Fruit fly (Drosophila melanogaster) Kc167 (cell line): Measurements from ENCODE around the gene Or63a.

Source experiments
- Myc ChIP-seq: fragments of >200 bp; optimal IDR thresholded peaks from 2 replicates; lab custom pipeline; 2017; ENCODE audit warnings: missing external identifiers
- Sin3A ChIP-seq: fragments of >200 bp; optimal IDR thresholded peaks from 2 replicates; lab custom pipeline; 2018; ENCODE audit warnings: missing external identifiers
- h ChIP-seq: fragments of >200 bp; optimal IDR thresholded peaks from 3 replicates; lab custom pipeline; 2018; ENCODE audit warnings: missing external identifiers
- insv ChIP-seq: fragments of >200 bp; optimal IDR thresholded peaks from 3 replicates; lab custom pipeline; 2018; ENCODE audit warnings: missing external identifiers
- psq ChIP-seq: fragments of >200 bp; optimal IDR thresholded peaks from 2 replicates; lab custom pipeline; 2017; ENCODE audit warnings: missing external identifiers
- ttk ChIP-seq: sonication (Bioruptor generic); optimal IDR thresholded peaks from 2 replicates; lab custom pipeline; 2017; ENCODE audit warnings: missing external identifiers

Gene Or63a

dm6 chr3L:2960949-2961584 lies at the start of gene Or63a, which contains the start of gene CG34025:
Gene Or63a, plus strand, starts transcription at chr3L:2961534.
Gene CG34025, minus strand, starts transcription at chr3L:2961049.
- no peak for TF ChIP-seq insv (lab: Kevin White, UChicago)
- no peak for TF ChIP-seq psq (lab: Kevin White, UChicago)
- TF ChIP-seq Sin3A (lab: Kevin White, UChicago), result no peak
- TF ChIP-seq ttk (lab: Kevin White, UChicago), result no peak
- TF ChIP-seq h (lab: Kevin White, UChicago), result no peak
- no peak for TF ChIP-seq Myc (lab: Kevin White, UChicago)

dm6 chr3L:2913291-2913690 lies 48.0 kb upstream of the Or63a start:
- no peak for TF ChIP-seq ttk (lab: Kevin White, UChicago)

- no peak for TF ChIP-seq Myc (lab: Kevin White, UChicago)
- no peak for TF ChIP-seq ttk (lab: Kevin White, UChicago)
- TF ChIP-seq psq (lab: Kevin White, UChicago), result no peak
- TF ChIP-seq h (lab: Kevin White, UChicago), result no peak
- TF ChIP-seq insv (lab: Kevin White, UChicago), result no peak
- TF ChIP-seq Sin3A (lab: Kevin White, UChicago), result no peak
Observed at dm6 chr3L:2916554-2916953, 44.8 kb upstream of the Or63a start, which contains the start of gene CG9970. Gene CG9970, minus strand, starts transcription at chr3L:2916654.

- TF ChIP-seq insv (lab: Kevin White, UChicago) (no peak), ttk (lab: Kevin White, UChicago) (no peak), psq (lab: Kevin White, UChicago) (no peak), Myc (lab: Kevin White, UChicago) (no peak), h (lab: Kevin White, UChicago) (no peak), Sin3A (lab: Kevin White, UChicago) (no peak)
Observed at dm6 chr3L:2918628-2919027, 42.7 kb upstream of the Or63a start.

dm6 chr3L:2923097-2923496 lies 38.2 kb upstream of the Or63a start:
- TF ChIP-seq Sin3A (lab: Kevin White, UChicago), result no peak
- TF ChIP-seq h (lab: Kevin White, UChicago), result no peak

- no peak for TF ChIP-seq Sin3A (lab: Kevin White, UChicago)
- TF ChIP-seq Myc (lab: Kevin White, UChicago), result no peak
- TF ChIP-seq insv (lab: Kevin White, UChicago), result no peak
- TF ChIP-seq h (lab: Kevin White, UChicago), result no peak
- no peak for TF ChIP-seq ttk (lab: Kevin White, UChicago)
- TF ChIP-seq psq (lab: Kevin White, UChicago), result no peak
Observed at dm6 chr3L:2951518-2951917, 9.8 kb upstream of the Or63a start, which contains the start of gene CG32846. Gene CG32846, minus strand, starts transcription at chr3L:2951618.

dm6 chr3L:2980856-2981255 lies 19.5 kb downstream of the Or63a start, which contains the start of gene CPT2:
Gene CPT2, plus strand, starts transcription at chr3L:2981022.
- TF ChIP-seq ttk (lab: Kevin White, UChicago), result no peak
- TF ChIP-seq h (lab: Kevin White, UChicago), result no peak
- TF ChIP-seq psq (lab: Kevin White, UChicago), result no peak
- no peak for TF ChIP-seq Myc (lab: Kevin White, UChicago)
- no peak for TF ChIP-seq Sin3A (lab: Kevin White, UChicago)
- no peak for TF ChIP-seq insv (lab: Kevin White, UChicago)

- TF ChIP-seq ttk (lab: Kevin White, UChicago), result no peak
- TF ChIP-seq psq (lab: Kevin White, UChicago), result no peak
- no peak for TF ChIP-seq Sin3A (lab: Kevin White, UChicago)
- TF ChIP-seq insv (lab: Kevin White, UChicago), result no peak
- no peak for TF ChIP-seq h (lab: Kevin White, UChicago)
- no peak for TF ChIP-seq Myc (lab: Kevin White, UChicago)
Observed at dm6 chr3L:2986302-2986701, 25.0 kb downstream of the Or63a start.

dm6 chr3L:2987749-2988148 lies 26.4 kb downstream of the Or63a start:
- no peak for TF ChIP-seq Myc (lab: Kevin White, UChicago)
- TF ChIP-seq Sin3A (lab: Kevin White, UChicago), result no peak
- no peak for TF ChIP-seq ttk (lab: Kevin White, UChicago)
- TF ChIP-seq h (lab: Kevin White, UChicago), result no peak
- no peak for TF ChIP-seq psq (lab: Kevin White, UChicago)
- no peak for TF ChIP-seq insv (lab: Kevin White, UChicago)

dm6 chr3L:2994872-2995271 lies 33.5 kb downstream of the Or63a start, which contains the start of gene CG2113:
Gene CG2113, plus strand, starts transcription at chr3L:2995172.
- TF ChIP-seq h (lab: Kevin White, UChicago) (no peak), insv (lab: Kevin White, UChicago) (no peak), Myc (lab: Kevin White, UChicago) (no peak)

dm6 chr3L:3001445-3001844 lies 40.1 kb downstream of the Or63a start, which contains the start of gene FMRFaR:
Gene FMRFaR, plus strand, starts transcription at chr3L:3001716.
- TF ChIP-seq ttk (lab: Kevin White, UChicago), result no peak
- TF ChIP-seq Myc (lab: Kevin White, UChicago), result no peak
- TF ChIP-seq psq (lab: Kevin White, UChicago), result no peak
- no peak for TF ChIP-seq insv (lab: Kevin White, UChicago)
- no peak for TF ChIP-seq h (lab: Kevin White, UChicago)
- TF ChIP-seq Sin3A (lab: Kevin White, UChicago), result no peak
